Fruit fly (Drosophila melanogaster): ENCODE measurements around the gene CG11583.
A peak's percentile ranks its signal among the peaks of the same experiment; 100 is the strongest.

CG11583 gene

dm6 chr3L:4239442-4240322 lies 42.9 kb downstream of the CG11583 start, which contains the start of gene Sqor (continued):
- peak; percentile 77 for TF ChIP-seq C15 (GFP tag; IDR thresholded peaks at IDR 0.05)
- peak; percentile 55 for TF ChIP-seq ewg (GFP tag; optimal IDR thresholded peaks at IDR 0.05)
- TF ChIP-seq HLH4C (GFP tag; IDR thresholded peaks at IDR 0.05; ENCODE audit: partially characterized antibody) = peak; percentile 16; the same call in 1 of the 3 replicates
- peak; percentile 82 for TF ChIP-seq jumu (GFP tag; optimal IDR thresholded peaks at IDR 0.05)
- peak; percentile 31 for TF ChIP-seq CG2875 (GFP tag; optimal IDR thresholded peaks at IDR 0.05)
- no peak for TF ChIP-seq knrl (GFP tag; IDR thresholded peaks at IDR 0.05; ENCODE audit: partially characterized antibody)
- TF ChIP-seq fru (optimal IDR thresholded peaks at IDR 0.05) = no peak
- TF ChIP-seq CrebB (tag; optimal IDR thresholded peaks at IDR 0.05) = peak; percentile 73
- TF ChIP-seq CG10543 (GFP tag; optimal IDR thresholded peaks at IDR 0.05) = peak; percentile 92
- peak in 1 of 3 experiments; percentile 75 for TF ChIP-seq Stat92E (GFP tag; optimal IDR thresholded peaks at IDR 0.05)
- peak; percentile 85 for TF ChIP-seq dysf (GFP tag; IDR thresholded peaks at IDR 0.05)
- TF ChIP-seq slou (GFP tag; optimal IDR thresholded peaks at IDR 0.05) = peak; percentile 68
- peak; percentile 90 for TF ChIP-seq pho (GFP tag; optimal IDR thresholded peaks at IDR 0.05)
- peak; percentile 89 for TF ChIP-seq CTCF (GFP tag; optimal IDR thresholded peaks at IDR 0.05)
- peak; percentile 37; the same call in 1 of the 2 replicates for TF ChIP-seq sens-2 (GFP tag; IDR thresholded peaks at IDR 0.05)
- peak; percentile 77 for TF ChIP-seq Hmx (GFP tag; optimal IDR thresholded peaks at IDR 0.05)
- TF ChIP-seq twi (tag; optimal IDR thresholded peaks at IDR 0.05) = peak; percentile 33
- peak; percentile 39; the same call in 1 of the 2 replicates for TF ChIP-seq Scr (GFP tag; IDR thresholded peaks at IDR 0.05; ENCODE audit: partially characterized antibody)
- peak; percentile 89 for TF ChIP-seq Pdp1 (GFP tag; optimal IDR thresholded peaks at IDR 0.05)
- peak; percentile 80 for TF ChIP-seq CG14050 (GFP tag; IDR thresholded peaks at IDR 0.05)
- TF ChIP-seq pb (GFP tag; optimal IDR thresholded peaks at IDR 0.05) = peak; percentile 88
- TF ChIP-seq CG3847 (GFP tag; IDR thresholded peaks at IDR 0.05) = peak; percentile 82
- no peak for TF ChIP-seq Vsx1 (GFP tag; optimal IDR thresholded peaks at IDR 0.05)
- TF ChIP-seq CG32767 (GFP tag; IDR thresholded peaks at IDR 0.05) = peak; percentile 76
- TF ChIP-seq maf-S (GFP tag; optimal IDR thresholded peaks at IDR 0.05) = peak; percentile 90
- TF ChIP-seq zf30C (GFP tag; optimal IDR thresholded peaks at IDR 0.05) = peak; percentile 80
- TF ChIP-seq br (optimal IDR thresholded peaks at IDR 0.05) = no peak
- no peak for TF ChIP-seq Sin3A (optimal IDR thresholded peaks at IDR 0.05)
- peak; percentile 46 for TF ChIP-seq CG4404 (GFP tag; IDR thresholded peaks at IDR 0.05)
- TF ChIP-seq BEAF-32 (GFP tag; optimal IDR thresholded peaks at IDR 0.05) = no peak
- peak; percentile 71; the same call in 2 of the 3 replicates for TF ChIP-seq jigr1 (GFP tag; IDR thresholded peaks at IDR 0.05)
- no peak; the same call in 1 of the 2 replicates for TF ChIP-seq Dref (GFP tag; IDR thresholded peaks at IDR 0.05)
- TF ChIP-seq HmgD (GFP tag; optimal IDR thresholded peaks at IDR 0.05) = peak; percentile 82
- no peak for TF ChIP-seq Elba2 (GFP tag; optimal IDR thresholded peaks at IDR 0.05)
- peak; percentile 66 for TF ChIP-seq btn (GFP tag; optimal IDR thresholded peaks at IDR 0.05)
- TF ChIP-seq CG6791 (GFP tag; IDR thresholded peaks at IDR 0.05; ENCODE audit: partially characterized antibody) = 0 out of 3 replicates have a peak, but pooled peaks have one; percentile 43
- no peak for TF ChIP-seq prd (optimal IDR thresholded peaks at IDR 0.05)
- peak; percentile 73 for TF ChIP-seq prd (GFP tag; IDR thresholded peaks at IDR 0.05)
- peak; percentile 71 for TF ChIP-seq Usf (GFP tag; optimal IDR thresholded peaks at IDR 0.05)
- TF ChIP-seq Aef1 (GFP tag; IDR thresholded peaks at IDR 0.05) = peak; percentile 81
- TF ChIP-seq corto (GFP tag; optimal IDR thresholded peaks at IDR 0.05) = peak; percentile 83
- peak; percentile 65 for TF ChIP-seq ttk (GFP tag; IDR thresholded peaks at IDR 0.05)
- peak; percentile 89 for TF ChIP-seq CG7839 (tag; optimal IDR thresholded peaks at IDR 0.05)
- TF ChIP-seq al (GFP tag; IDR thresholded peaks at IDR 0.05) = peak; percentile 83
- peak; percentile 25 for TF ChIP-seq gsb-n (tag; optimal IDR thresholded peaks at IDR 0.05)
- TF ChIP-seq CG14965 (GFP tag; optimal IDR thresholded peaks at IDR 0.05; ENCODE audit: borderline replicate concordance) = peak; percentile 41
- no peak for TF ChIP-seq pita (GFP tag; optimal IDR thresholded peaks at IDR 0.05)
- peak; percentile 41; the same call in 1 of the 2 replicates for TF ChIP-seq CG4360 (GFP tag; IDR thresholded peaks at IDR 0.05)
- TF ChIP-seq tll (GFP tag; optimal IDR thresholded peaks at IDR 0.05) = no peak
